Fruit fly (Drosophila melanogaster): ENCODE results near the gene Acsf3.

The Acsf3 gene

DNA sequence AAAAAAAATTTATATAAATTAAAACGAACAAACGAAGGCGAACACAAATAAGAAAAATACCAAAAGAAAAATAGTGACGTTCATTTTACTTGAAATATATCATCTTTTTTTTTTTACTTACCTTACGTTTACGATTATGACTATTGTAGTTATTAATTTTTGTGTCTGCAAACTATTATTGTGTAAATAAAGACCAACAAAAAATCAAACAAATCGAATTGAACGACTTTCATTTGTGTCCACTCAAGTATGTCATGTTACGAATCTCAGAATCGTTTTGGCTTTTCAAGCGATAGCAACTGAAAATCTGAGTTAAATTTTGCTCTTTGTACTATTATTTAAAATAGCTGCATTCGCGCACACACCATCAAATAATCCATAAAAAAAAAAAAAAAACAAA, at the start of gene Acsf3:
Acsf3 (plus strand) TSS at position 301 of the 400 bp plus-strand sequence.
- no peak for TF ChIP-seq CG17801 (GFP tag; optimal IDR thresholded peaks at IDR 0.05; ENCODE audit: partially characterized antibody)

DNA sequence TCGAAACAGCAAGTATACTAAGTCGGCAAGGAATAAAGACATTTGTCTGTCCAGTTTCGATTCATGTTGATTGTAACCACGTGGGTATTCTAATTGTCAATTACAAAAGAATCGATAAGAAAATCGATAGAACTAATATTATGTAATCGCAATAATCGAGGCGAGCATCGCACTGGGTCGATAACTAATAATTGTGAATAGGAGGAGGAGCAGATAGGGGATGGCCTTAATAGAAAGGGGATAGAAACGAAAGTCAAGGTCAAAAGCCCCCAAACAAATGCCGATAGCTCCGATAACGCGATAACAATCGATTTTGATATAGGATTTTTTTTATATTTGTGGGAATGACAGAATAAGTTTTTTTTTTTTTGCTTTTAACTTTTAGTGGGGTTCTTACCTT, 43.9 kb upstream of the Acsf3 start:
- TF ChIP-seq CG17801 (GFP tag; optimal IDR thresholded peaks at IDR 0.05; ENCODE audit: partially characterized antibody): no peak

DNA sequence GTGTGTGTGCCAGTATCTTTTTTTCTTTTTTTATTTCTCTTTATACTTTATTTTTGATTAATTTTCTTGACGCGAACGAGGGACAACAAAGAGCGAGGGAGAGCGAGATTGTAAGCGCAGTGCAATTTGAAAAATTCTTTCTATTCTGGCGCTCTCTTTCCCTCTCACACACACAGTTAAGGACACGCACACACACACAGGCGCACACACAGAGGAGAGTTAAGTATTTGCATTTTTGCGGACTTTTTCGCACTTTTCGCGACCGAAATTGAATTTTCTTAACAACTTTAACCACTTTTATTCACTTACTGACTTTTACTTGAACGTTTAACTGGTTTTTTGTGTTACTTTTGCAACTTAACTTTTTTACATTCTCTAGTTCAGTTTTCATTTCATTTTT, 43.4 kb upstream of the Acsf3 start:
- no peak for TF ChIP-seq CG17801 (GFP tag; optimal IDR thresholded peaks at IDR 0.05; ENCODE audit: partially characterized antibody)

DNA sequence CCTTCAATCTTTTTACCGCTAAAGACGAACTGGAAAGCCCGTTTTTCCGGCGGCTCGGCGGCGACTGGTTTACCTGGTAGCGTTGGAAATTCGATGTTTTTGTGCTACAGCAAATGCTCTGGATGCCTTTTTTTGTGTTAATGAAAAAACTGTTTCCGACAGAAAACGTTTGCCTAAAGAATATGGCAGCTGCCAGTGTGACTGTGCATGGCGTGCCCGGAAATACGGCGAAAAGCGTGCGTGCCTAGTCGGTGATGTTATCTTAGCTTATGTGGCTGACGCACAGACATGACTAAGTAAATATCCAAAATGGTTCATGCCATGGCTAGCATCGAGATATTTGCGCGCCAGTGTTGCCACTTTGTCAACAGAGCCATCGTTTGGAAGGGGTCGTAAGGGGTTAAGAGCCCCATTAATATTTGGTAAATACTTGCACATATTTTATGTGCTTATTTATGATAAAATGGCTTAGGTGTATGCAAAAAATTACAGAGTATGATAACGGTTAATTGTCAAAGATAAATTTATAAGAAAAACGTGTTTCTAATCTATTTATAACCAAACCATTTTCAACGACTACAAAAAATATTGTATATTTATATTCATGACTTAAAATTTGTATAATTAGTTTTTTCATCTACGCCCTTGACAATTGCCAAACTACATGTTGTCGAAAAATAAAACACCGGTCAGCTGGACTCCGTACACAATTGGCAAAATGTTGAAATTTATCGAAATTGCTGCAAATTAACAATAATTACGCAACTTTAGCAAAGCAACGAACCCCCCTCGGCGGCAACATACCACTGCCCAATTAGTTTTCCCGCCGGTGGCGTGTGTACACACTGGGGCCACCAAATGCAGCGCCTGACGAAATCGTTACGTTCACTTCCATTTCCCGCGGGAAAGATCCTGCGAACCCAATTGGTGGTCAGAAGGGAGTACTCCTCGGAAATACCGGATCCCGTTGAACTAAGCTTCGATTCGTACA, 42.6 kb upstream of the Acsf3 start, which contains the start of gene CG2059:
CG2059 (plus strand) TSS at position 364 of the 991 bp plus-strand sequence.
- TF ChIP-seq CG17801 (GFP tag; optimal IDR thresholded peaks at IDR 0.05; ENCODE audit: partially characterized antibody): peak; percentile 25

DNA sequence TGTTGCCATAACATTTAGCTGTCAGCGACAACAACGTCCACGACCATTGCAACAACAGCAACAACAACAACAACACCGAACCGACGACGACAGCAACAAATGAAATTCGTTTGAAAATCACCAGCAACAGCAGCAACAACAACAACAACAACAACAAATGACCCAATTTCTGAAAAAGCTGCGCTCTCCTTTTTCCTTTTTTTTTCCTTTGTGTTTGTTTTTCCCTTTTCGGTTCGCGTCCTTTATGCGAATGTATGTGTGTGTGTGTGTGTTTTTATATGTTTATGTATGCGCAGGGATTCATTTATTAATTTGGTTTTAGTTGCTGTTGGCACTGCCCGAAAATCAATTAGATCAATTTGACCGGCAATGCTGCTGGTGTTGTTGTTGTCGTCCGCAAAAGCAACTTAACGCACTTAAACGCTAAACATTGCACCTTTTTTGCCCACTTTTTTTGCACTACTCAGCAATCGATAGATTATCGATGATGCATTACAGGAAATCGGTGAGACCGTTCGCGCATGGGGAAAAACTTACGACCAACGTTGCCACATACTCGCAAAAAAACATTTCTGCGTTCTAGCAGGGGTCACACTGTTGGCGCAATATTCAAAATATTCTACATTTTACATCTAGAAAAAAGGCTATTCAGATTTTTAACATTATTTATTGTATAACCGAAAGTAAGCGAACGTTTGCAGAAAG, 37.9 kb upstream of the Acsf3 start, which contains the start of gene unc-119:
unc-119 (minus strand) TSS at position 488 of the 705 bp plus-strand sequence.
- peak; percentile 7 for TF ChIP-seq CG17801 (GFP tag; optimal IDR thresholded peaks at IDR 0.05; ENCODE audit: partially characterized antibody)

DNA sequence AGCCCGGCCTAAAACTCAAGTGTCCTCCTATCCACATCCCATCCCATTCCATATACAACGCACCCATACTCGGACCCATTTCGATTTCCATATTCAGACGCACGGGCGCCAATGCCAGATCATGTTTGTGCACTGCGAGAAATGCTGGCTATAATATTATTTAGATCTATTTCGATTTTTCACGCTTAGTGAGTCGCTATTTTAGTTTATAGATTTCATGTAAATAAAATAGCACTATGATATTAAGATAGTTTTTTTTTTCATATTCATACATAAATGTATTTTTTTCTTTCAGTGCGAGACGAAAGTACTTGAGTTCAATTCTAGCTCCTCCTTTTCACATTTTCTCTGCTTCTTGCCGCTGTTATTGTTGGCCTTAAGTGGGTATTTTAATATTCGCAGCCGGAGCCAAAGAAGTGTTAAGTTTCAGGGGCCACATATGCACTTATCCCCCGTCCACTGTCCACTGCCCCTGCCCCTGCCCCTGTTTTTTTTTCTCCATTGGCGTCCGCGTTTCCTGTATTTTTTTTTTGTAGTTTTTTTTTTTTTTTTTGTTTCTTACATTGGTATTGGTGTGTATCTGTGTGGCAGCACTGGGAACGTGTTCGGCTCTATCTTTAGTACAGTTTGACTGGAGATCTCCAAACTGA, 36.9 kb upstream of the Acsf3 start:
- peak; percentile 2 for TF ChIP-seq CG17801 (GFP tag; optimal IDR thresholded peaks at IDR 0.05; ENCODE audit: partially characterized antibody)

DNA sequence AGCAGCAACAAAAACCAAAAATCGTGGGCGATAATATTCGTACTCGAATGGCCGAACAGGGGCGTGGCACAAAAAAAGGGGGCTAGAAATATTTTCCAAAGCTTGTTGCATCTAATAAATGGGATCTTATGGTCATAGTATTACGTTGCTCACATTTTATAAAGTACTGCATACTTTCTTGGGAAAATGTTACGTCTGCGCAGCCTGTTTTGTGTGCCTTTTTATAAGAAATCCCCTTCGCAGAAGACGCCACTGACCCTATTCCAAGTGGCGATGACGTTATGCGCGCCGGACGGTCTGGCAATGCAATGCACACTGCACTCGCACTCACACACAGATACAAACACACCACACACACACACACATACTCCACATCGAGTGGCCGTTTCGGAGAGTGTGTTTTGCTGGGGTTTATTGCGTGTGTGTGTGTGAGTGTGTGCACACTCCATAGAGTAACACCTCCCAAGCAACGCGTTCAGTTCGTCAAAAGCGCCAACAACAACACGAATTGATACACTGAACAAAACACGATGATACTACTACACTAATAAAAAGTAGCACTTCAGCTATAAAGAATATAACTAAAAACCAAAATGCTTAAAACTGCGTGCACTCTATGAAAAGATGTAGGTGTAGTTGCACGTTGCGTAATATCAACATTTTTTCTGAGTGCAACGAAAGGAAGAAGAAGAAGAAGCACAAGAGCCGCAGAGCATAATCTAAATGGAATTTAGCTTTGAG, 35.5 kb upstream of the Acsf3 start:
- TF ChIP-seq CG17801 (GFP tag; optimal IDR thresholded peaks at IDR 0.05; ENCODE audit: partially characterized antibody): peak; percentile 80

DNA sequence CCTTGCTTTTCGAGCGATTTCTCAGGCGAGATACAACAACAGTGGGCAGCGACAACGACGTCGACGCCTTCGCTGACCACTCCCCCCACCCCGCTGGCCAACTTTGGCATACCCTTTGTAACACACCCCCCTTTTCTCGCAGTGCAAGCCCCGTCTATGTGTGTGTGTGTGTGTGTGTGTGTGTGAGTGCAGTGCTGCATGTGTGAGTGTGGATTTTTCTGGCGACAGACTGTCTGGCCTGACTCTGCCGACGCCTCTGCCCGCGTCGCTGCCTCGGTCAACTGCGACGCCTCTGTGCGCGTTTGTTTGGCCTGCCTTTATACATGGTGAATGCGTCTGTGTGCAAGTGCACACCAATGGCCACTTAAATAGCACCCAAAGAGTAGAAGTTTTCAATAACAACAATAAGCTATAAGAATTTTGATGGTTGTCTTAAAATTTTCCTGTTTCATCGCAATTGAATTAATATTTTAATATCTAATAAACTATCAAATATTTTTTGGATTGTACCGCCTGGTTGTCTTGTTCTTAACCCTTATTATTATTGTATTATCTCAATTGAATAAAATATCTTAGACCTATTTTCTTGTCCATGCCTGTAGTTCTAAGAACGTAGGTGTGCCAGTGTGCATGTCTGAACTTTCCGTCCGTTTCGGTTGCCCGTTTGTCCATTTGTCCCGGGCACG, 34.8 kb upstream of the Acsf3 start:
- peak; percentile 95 for TF ChIP-seq CG17801 (GFP tag; optimal IDR thresholded peaks at IDR 0.05; ENCODE audit: partially characterized antibody)

DNA sequence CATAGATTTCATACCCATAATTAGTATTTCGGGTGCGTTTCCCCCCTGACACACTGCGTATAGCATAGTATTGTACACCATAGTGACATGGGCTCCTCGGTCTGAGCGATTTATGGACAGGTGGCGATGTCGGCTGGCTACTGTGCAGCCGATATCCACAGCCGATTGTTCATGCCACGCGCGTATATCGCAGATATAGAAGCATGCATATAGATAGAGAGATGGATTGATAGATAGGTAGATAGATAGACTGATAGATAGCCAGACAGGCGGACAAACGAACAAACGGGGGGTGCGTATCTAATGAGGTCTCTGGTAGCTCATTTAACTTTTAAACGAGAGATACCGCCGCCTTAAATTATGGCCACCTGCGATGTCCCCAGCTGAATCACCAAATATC, 32.9 kb upstream of the Acsf3 start:
- TF ChIP-seq CG17801 (GFP tag; optimal IDR thresholded peaks at IDR 0.05; ENCODE audit: partially characterized antibody): no peak

DNA sequence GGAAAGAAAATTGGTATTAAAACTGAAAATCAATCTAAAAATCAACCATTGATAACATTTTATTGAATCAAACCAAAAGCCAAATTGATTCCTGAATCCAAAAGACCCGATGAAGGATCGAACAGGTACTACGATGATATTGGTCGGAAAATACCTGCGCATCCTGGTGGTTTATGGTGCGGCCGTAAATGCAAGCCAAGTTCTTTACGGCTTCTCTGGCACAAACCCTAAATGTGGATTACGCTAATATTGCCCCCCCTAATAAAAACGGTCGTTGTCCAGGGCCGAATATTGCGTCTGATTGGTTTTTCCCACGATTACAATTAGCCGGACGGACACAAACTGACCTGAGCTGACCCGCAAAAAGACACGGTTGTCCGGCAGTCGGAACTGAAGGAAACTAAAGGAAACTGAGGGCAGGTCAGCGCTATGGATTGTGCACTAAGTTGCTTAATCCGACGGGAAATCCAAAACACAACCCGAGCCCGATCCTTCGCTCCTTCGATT, 32.1 kb upstream of the Acsf3 start:
- TF ChIP-seq CG17801 (GFP tag; optimal IDR thresholded peaks at IDR 0.05; ENCODE audit: partially characterized antibody): no peak

DNA sequence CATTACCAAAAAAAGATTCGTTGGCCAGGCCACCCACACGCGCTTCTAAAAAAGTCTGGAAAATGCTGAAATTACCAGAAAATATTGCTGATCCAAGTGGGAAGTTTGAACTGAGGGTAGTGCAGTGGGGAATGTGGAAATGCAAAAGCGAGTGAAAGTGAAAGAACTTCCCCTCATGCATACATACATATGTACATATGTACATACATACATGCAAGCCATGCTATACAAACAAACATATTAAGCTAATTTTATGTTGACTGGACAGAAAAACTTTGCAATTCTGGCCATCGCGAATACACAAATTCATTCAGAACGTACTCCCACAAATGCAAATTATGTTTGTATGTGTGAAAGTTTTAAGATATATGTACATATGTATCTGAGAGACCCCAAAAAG, 30.5 kb upstream of the Acsf3 start:
- TF ChIP-seq CG17801 (GFP tag; optimal IDR thresholded peaks at IDR 0.05; ENCODE audit: partially characterized antibody): no peak

DNA sequence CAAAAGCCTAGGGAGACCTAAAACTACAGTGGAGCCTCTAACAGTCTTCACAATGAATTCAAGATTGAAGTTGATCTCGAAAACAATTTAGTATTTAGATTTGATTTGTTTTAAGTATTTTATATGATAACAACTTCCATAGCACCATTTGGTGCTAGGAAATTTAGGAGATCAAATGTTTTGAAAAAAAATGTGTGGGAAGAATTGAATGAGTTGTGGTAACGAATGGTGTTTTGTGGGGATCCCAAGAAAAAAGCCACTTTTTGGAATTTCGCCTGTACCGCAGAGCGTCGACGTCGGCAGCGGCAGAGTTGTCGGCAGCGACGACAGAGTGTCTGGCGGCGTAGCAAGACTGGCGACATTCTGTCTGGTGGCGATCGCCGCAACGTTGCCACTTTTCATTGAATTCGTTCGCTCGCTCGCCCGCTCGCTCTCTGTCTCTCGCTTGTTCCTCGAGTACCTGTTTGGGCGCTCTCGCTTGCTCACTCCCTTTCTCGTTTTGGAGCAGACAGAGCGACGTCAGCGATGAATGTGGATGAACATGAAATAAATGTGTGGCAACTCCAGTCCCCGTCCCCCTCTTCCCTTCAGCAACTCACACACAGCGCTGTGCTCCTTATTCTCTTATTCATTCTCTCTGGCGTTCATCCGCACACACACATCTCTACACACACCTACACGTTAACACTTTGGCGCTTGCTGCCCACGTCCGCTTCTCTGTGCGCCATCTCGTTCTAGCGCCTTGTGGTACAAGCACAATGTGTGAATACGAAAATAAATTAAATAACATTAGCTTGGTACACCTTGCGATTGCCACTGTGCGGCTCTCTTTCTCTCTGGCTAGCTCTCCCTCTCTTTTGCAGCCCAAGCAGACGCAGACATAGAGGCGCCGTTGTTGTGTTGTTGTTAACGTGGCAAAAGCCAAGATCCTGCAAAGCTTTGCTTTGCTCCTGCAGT, 29.2 kb upstream of the Acsf3 start:
- peak; percentile 73 for TF ChIP-seq CG17801 (GFP tag; optimal IDR thresholded peaks at IDR 0.05; ENCODE audit: partially characterized antibody)

DNA sequence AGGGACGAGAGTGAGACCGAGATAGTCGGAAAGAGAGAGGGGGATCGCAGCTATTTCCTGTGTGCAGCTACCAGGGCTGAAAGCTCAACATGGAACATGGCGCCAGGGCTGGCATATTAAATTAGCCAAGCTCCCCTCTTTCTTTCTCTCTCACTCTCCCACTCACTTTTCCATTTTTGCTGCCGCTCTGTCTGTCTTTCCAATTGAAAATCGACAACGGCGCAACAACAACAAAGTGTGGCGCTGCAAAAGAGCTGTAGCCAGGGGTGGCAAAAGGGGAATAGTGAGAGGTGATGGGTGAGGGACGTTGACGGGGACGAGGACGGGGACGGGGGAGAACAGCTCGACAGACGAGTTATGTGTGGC, 28.5 kb upstream of the Acsf3 start:
- no peak for TF ChIP-seq CG17801 (GFP tag; optimal IDR thresholded peaks at IDR 0.05; ENCODE audit: partially characterized antibody)
